Worm (Caenorhabditis elegans) whole organism, L1 larva: ENCODE data around the gene moc-6.

Experiments
- C04F5.9 ChIP-seq: sonication (generic microtip); optimal IDR thresholded peaks from 2 replicates; lab custom pipeline; 2016; ENCODE audit warnings: missing genetic modification characterization, missing compliant biosample characterization
- C34B4.2 ChIP-seq: sonication (generic microtip); optimal IDR thresholded peaks from 2 replicates; lab custom pipeline; 2017; ENCODE audit warnings: mild to moderate bottlenecking, missing genetic modification characterization, missing compliant biosample characterization
- F16B12.6 ChIP-seq: fragments of 150-350 bp; optimal IDR thresholded peaks from 2 replicates; lab custom pipeline; 2014; ENCODE audit warnings: missing biosample characterization, missing genetic modification characterization
- aha-1 ChIP-seq: fragments of 150-350 bp; optimal IDR thresholded peaks from 2 replicates; lab custom pipeline; 2014; ENCODE audit warnings: missing biosample characterization, missing genetic modification characterization
- alr-1 ChIP-seq: fragments of 200-800 bp; sonication (Bioruptor generic); optimal IDR thresholded peaks from 2 replicates; lab custom pipeline; 2018; ENCODE audit warnings: borderline replicate concordance, mild to moderate bottlenecking, missing genetic modification characterization, missing compliant biosample characterization
- aly-2 ChIP-seq: fragments of 150-350 bp; optimal IDR thresholded peaks from 2 replicates; lab custom pipeline; 2014; ENCODE audit warnings: missing biosample characterization, missing genetic modification characterization
- ama-1 ChIP-seq: fragments of 150-350 bp; optimal IDR thresholded peaks from 2 replicates; lab custom pipeline; 2014
- blmp-1 ChIP-seq: fragments of 150-350 bp; optimal IDR thresholded peaks from 2 replicates; lab custom pipeline; 2014; ENCODE audit warnings: missing biosample characterization, missing genetic modification characterization
- ceh-8 ChIP-seq: fragments of 200-800 bp; sonication (Bioruptor generic); optimal IDR thresholded peaks from 2 replicates; lab custom pipeline; 2018; ENCODE audit warnings: mild to moderate bottlenecking, missing genetic modification characterization, moderate library complexity, missing compliant biosample characterization
- ceh-90 ChIP-seq: sonication (generic microtip); optimal IDR thresholded peaks from 2 replicates; lab custom pipeline; 2016; ENCODE audit warnings: missing genetic modification characterization, missing compliant biosample characterization
- dpl-1 ChIP-seq, 3 experiments: fragments of 150-350 bp in 2 of 3; sonication (generic microtip) in 1 of 3; optimal IDR thresholded peaks; 2 replicates each; lab custom pipeline; 2014 to 2017; ENCODE audit warnings: missing biosample characterization in 3 of 3, missing genetic modification characterization in 3 of 3, missing genetic modification reagents in 3 of 3
- dsc-1 ChIP-seq: sonication (generic microtip); optimal IDR thresholded peaks from 2 replicates; lab custom pipeline; 2016; ENCODE audit warnings: mild to moderate bottlenecking, missing genetic modification characterization, missing compliant biosample characterization
- efl-1 ChIP-seq, 4 experiments: fragments of 150-350 bp; optimal IDR thresholded peaks in 3 of 4; peaks in 1 of 4; 1 replicate in 1 of 4; 2 replicates in 3 of 4; lab custom pipeline; 2014; ENCODE audit warnings: missing biosample characterization in 2 of 4, missing genetic modification characterization in 2 of 4, missing genetic modification reagents in 2 of 4
- egl-13 ChIP-seq: sonication (generic microtip); optimal IDR thresholded peaks from 2 replicates; lab custom pipeline; 2016; ENCODE audit warnings: missing genotype, missing genetic modification reagents, missing genetic modification characterization, missing compliant biosample characterization
- egl-27 ChIP-seq, 2 experiments: fragments of 150-350 bp in 1 of 2; sonication (generic microtip); optimal IDR thresholded peaks; 3 replicates each; lab custom pipeline; 2017 to 2018; ENCODE audit warnings: missing biosample characterization in 2 of 2, missing genetic modification characterization in 2 of 2, missing genetic modification reagents in 2 of 2
- elt-2 ChIP-seq: sonication (generic microtip); optimal IDR thresholded peaks from 2 replicates; lab custom pipeline; 2016; ENCODE audit warnings: missing genetic modification characterization, mild to moderate bottlenecking, inconsistent platforms, missing compliant biosample characterization, missing genetic modification reagents
- elt-3 ChIP-seq, 6 experiments: fragments of 150-350 bp in 1 of 6; sonication (generic microtip); optimal IDR thresholded peaks; 2 replicates each; lab custom pipeline; 2017 to 2018; ENCODE audit warnings: missing biosample characterization in 6 of 6, missing genetic modification characterization in 6 of 6, inconsistent platforms in 1 of 6
- ets-5 ChIP-seq: fragments of 200-800 bp; sonication (Bioruptor generic); IDR thresholded peaks from 2 replicates; pipeline ENCODE4 v1.3.6; 2022; ENCODE audit warnings: missing genetic modification characterization, missing compliant biosample characterization
- fkh-10 ChIP-seq: sonication (generic microtip); optimal IDR thresholded peaks from 2 replicates; lab custom pipeline; 2017; ENCODE audit warnings: missing biosample characterization, missing genetic modification reagents, missing genetic modification characterization
- fkh-8 ChIP-seq: sonication (generic microtip); optimal IDR thresholded peaks from 2 replicates; lab custom pipeline; 2016; ENCODE audit warnings: mild to moderate bottlenecking, missing genetic modification characterization, missing compliant biosample characterization
- fos-1 ChIP-seq: fragments of 150-350 bp; optimal IDR thresholded peaks from 2 replicates; lab custom pipeline; 2014; ENCODE audit warnings: missing biosample characterization, missing genetic modification characterization
- hlh-17 ChIP-seq: fragments of 200-800 bp; sonication (Bioruptor generic); optimal IDR thresholded peaks from 2 replicates; lab custom pipeline; 2018; ENCODE audit warnings: missing genetic modification characterization, mild to moderate bottlenecking, missing compliant biosample characterization, moderate library complexity, borderline replicate concordance
- lin-15B ChIP-seq: fragments of 150-350 bp; sonication (generic microtip); optimal IDR thresholded peaks from 3 replicates; lab custom pipeline; 2014; ENCODE audit warnings: missing biosample characterization, missing genetic modification characterization
- lin-35 ChIP-seq, 2 experiments: fragments of 150-350 bp; optimal IDR thresholded peaks; 2 replicates each; lab custom pipeline; 2014; ENCODE audit warnings: missing biosample characterization in 2 of 2, missing genetic modification characterization in 2 of 2, missing genetic modification reagents in 2 of 2
- lsy-2 ChIP-seq, 2 experiments: fragments of 150-350 bp; optimal IDR thresholded peaks; 2 replicates each; lab custom pipeline; 2014; ENCODE audit warnings: missing biosample characterization in 2 of 2, missing genetic modification characterization in 2 of 2
- mab-9 ChIP-seq: fragments of 200-800 bp; sonication (Bioruptor generic); IDR thresholded peaks from 2 replicates; pipeline ENCODE4 v1.3.6; 2022; ENCODE audit warnings: missing genetic modification reagents, missing genetic modification characterization, missing compliant biosample characterization
- mef-2 ChIP-seq: fragments of 150-350 bp; optimal IDR thresholded peaks from 2 replicates; lab custom pipeline; 2014; ENCODE audit warnings: missing biosample characterization, missing genetic modification characterization
- mep-1 ChIP-seq: fragments of 150-350 bp; optimal IDR thresholded peaks from 2 replicates; lab custom pipeline; 2014; ENCODE audit warnings: missing biosample characterization, missing genetic modification characterization
- nhr-47 ChIP-seq: sonication (generic microtip); optimal IDR thresholded peaks from 2 replicates; lab custom pipeline; 2016; ENCODE audit warnings: mild to moderate bottlenecking, missing genetic modification characterization, moderate library complexity, missing compliant biosample characterization
- nhr-71 ChIP-seq: sonication (generic microtip); optimal IDR thresholded peaks from 2 replicates; lab custom pipeline; 2016; ENCODE audit warnings: mild to moderate bottlenecking, missing genetic modification characterization, moderate library complexity, missing compliant biosample characterization
- nhr-85 ChIP-seq: sonication (generic microtip); peaks from one replicate; lab custom pipeline; 2016; ENCODE audit warnings: missing genetic modification characterization, inconsistent platforms, missing compliant biosample characterization
- nhr-90 ChIP-seq: sonication (generic microtip); optimal IDR thresholded peaks from 2 replicates; lab custom pipeline; 2016; ENCODE audit warnings: mild to moderate bottlenecking, missing genetic modification characterization, missing compliant biosample characterization; ENCODE audit not compliant: poor library complexity
- pqm-1 ChIP-seq: sonication (generic microtip); optimal IDR thresholded peaks from 3 replicates; lab custom pipeline; 2017; ENCODE audit warnings: missing biosample characterization, missing genetic modification characterization
- rnt-1 ChIP-seq: sonication (generic microtip); optimal IDR thresholded peaks from 2 replicates; lab custom pipeline; 2016; ENCODE audit warnings: mild to moderate bottlenecking, missing genetic modification characterization, moderate library complexity, missing compliant biosample characterization
- snpc-4 ChIP-seq: fragments of 150-350 bp; optimal IDR thresholded peaks from 2 replicates; lab custom pipeline; 2014; ENCODE audit warnings: missing biosample characterization, missing genetic modification characterization
- snu-23 ChIP-seq: sonication (generic microtip); optimal IDR thresholded peaks from 2 replicates; lab custom pipeline; 2016; ENCODE audit warnings: missing genetic modification characterization, missing compliant biosample characterization
- sox-4 ChIP-seq: sonication (generic microtip); optimal IDR thresholded peaks from 2 replicates; lab custom pipeline; 2016; ENCODE audit warnings: missing genetic modification characterization, missing compliant biosample characterization
- swsn-7 ChIP-seq: sonication (generic microtip); optimal IDR thresholded peaks from 2 replicates; lab custom pipeline; 2016; ENCODE audit warnings: missing genetic modification characterization, missing compliant biosample characterization
- tbx-2 ChIP-seq: sonication (generic microtip); optimal IDR thresholded peaks from 2 replicates; lab custom pipeline; 2016; ENCODE audit warnings: missing genetic modification characterization, missing compliant biosample characterization
- unc-130 ChIP-seq: fragments of 150-350 bp; optimal IDR thresholded peaks from 2 replicates; lab custom pipeline; 2017; ENCODE audit warnings: missing biosample characterization, missing genetic modification characterization, inconsistent platforms
- unc-30 ChIP-seq: sonication (generic microtip); optimal IDR thresholded peaks from 2 replicates; lab custom pipeline; 2017; ENCODE audit warnings: missing biosample characterization, missing genetic modification characterization
- unc-62 ChIP-seq: fragments of 150-350 bp; optimal IDR thresholded peaks from 2 replicates; lab custom pipeline; 2014; ENCODE audit warnings: missing biosample characterization, missing genetic modification reagents, missing genetic modification characterization
- zag-1 ChIP-seq: fragments of 150-350 bp; optimal IDR thresholded peaks from 2 replicates; lab custom pipeline; 2014; ENCODE audit warnings: missing biosample characterization, missing genetic modification characterization
- ztf-11 ChIP-seq, 2 experiments: sonication (generic microtip); optimal IDR thresholded peaks; 2 replicates each; lab custom pipeline; 2016 to 2017; ENCODE audit warnings: missing genetic modification characterization in 2 of 2, missing biosample characterization in 1 of 2, missing compliant biosample characterization in 1 of 2
- ztf-4 ChIP-seq: fragments of 150-350 bp; optimal IDR thresholded peaks from 2 replicates; lab custom pipeline; 2014; ENCODE audit warnings: missing biosample characterization, missing genetic modification characterization

The moc-6 gene

ce11 chrIII:5193266-5193665, 2.5 kb upstream of the moc-6 start:
- no peak for TF ChIP-seq unc-62
- TF ChIP-seq dpl-1 (GFP tag; optimal IDR thresholded peaks at IDR 0.05; lab: Kevin White, UChicago), result peak; percentile 26 to 46 (median 27)
- TF ChIP-seq lsy-2 (tag; optimal IDR thresholded peaks at IDR 0.05; lab: Kevin White, UChicago), result peak in 1 of 2 experiments; percentile 54
- peak; percentile 53 for TF ChIP-seq blmp-1
- TF ChIP-seq efl-1 (optimal IDR thresholded peaks at IDR 0.05; lab: Kevin White, UChicago), result peak; percentile 12 to 16
- TF ChIP-seq efl-1 (GFP tag; optimal IDR thresholded peaks at IDR 0.05 in 1 of 2; lab: Kevin White, UChicago), result peak in 1 of 2 experiments; percentile 7
- peak in 1 of 2 experiments; percentile 53 for TF ChIP-seq lin-35 (GFP tag; optimal IDR thresholded peaks at IDR 0.05; lab: Kevin White, UChicago)

ce11 chrIII:5196298-5197045, 682 bp downstream of the moc-6 start:
- TF ChIP-seq elt-2 (tag; lab: Kevin White, UChicago) (peak; percentile 5), egl-27 (tag; optimal IDR thresholded peaks at IDR 0.05; lab: Kevin White, UChicago) (no peak), hlh-17 (GFP tag; lab: Kevin White, UChicago) (no peak), ztf-4 (tag; lab: Kevin White, UChicago) (no peak), rnt-1 (no peak), nhr-71 (tag; lab: Kevin White, UChicago) (peak; percentile 13), elt-3 (tag; optimal IDR thresholded peaks at IDR 0.05; lab: Kevin White, UChicago) (no peak), fos-1 (tag; lab: Kevin White, UChicago) (no peak), dpl-1 (GFP tag; optimal IDR thresholded peaks at IDR 0.05; lab: Kevin White, UChicago) (no peak), unc-30 (tag; lab: Kevin White, UChicago) (no peak), swsn-7 (no peak), mab-9 (GFP tag; lab: Robert Waterston, UW) (no peak), nhr-85 (tag; lab: Kevin White, UChicago) (peak; percentile 62), efl-1 (optimal IDR thresholded peaks at IDR 0.05; lab: Kevin White, UChicago) (peak in 1 of 2 experiments; percentile 0), efl-1 (GFP tag; optimal IDR thresholded peaks at IDR 0.05 in 1 of 2; lab: Kevin White, UChicago) (no peak), ama-1 (lab: Kevin White, UChicago) (peak; percentile 21), fkh-8 (tag; lab: Kevin White, UChicago) (no peak), aly-2 (tag; lab: Kevin White, UChicago) (peak; percentile 65)
- TF ChIP-seq, all 84 proteins: peak for 6

- TF ChIP-seq dsc-1 (tag; lab: Kevin White, UChicago) (no peak), alr-1 (tag; lab: Kevin White, UChicago) (no peak), ceh-90 (tag; lab: Kevin White, UChicago) (no peak), fkh-10 (no peak), C34B4.2 (tag; lab: Kevin White, UChicago) (no peak), snpc-4 (tag; lab: Kevin White, UChicago) (no peak), rnt-1 (no peak), elt-3 (tag; optimal IDR thresholded peaks at IDR 0.05; lab: Kevin White, UChicago) (no peak), pqm-1 (tag; lab: Kevin White, UChicago) (no peak), mef-2 (no peak), zag-1 (tag; lab: Kevin White, UChicago) (no peak), F16B12.6 (no peak), tbx-2 (tag; lab: Kevin White, UChicago) (no peak), unc-130 (tag; lab: Kevin White, UChicago) (no peak)
These were observed 3.8 kb downstream of the moc-6 start, which contains the start of gene emb-8 for ce11 chrIII:5199577-5199976. Gene emb-8, minus strand, starts transcription at chrIII:5199677.

- TF ChIP-seq C04F5.9 (no peak), nhr-90 (no peak), efl-1 (optimal IDR thresholded peaks at IDR 0.05; lab: Kevin White, UChicago) (no peak), efl-1 (GFP tag; optimal IDR thresholded peaks at IDR 0.05 in 1 of 2; lab: Kevin White, UChicago) (peak in 1 of 2 experiments; percentile 64), aha-1 (tag; lab: Kevin White, UChicago) (no peak), sox-4 (tag; lab: Kevin White, UChicago) (no peak), lin-15B (tag; lab: Kevin White, UChicago) (no peak), ets-5 (GFP tag; lab: Robert Waterston, UW) (no peak), nhr-47 (tag; lab: Kevin White, UChicago) (no peak), unc-30 (tag; lab: Kevin White, UChicago) (no peak), snu-23 (GFP tag; lab: Kevin White, UChicago) (peak; percentile 28), snpc-4 (tag; lab: Kevin White, UChicago) (no peak), rnt-1 (no peak), dpl-1 (GFP tag; optimal IDR thresholded peaks at IDR 0.05; lab: Kevin White, UChicago) (no peak), egl-13 (no peak), nhr-85 (tag; lab: Kevin White, UChicago) (no peak), ztf-11 (tag; optimal IDR thresholded peaks at IDR 0.05; lab: Kevin White, UChicago) (no peak), fkh-10 (no peak), mep-1 (peak; percentile 26), ceh-8 (GFP tag; lab: Kevin White, UChicago) (peak; percentile 2)
These were observed 4.6 kb downstream of the moc-6 start for ce11 chrIII:5200349-5200748.
